Fruit fly (Drosophila melanogaster) whole organism, embryonic: ENCODE measurements around the gene CG17224.

Experiments
- Bdp1 ChIP-seq: fragments of 200-800 bp; sonication (Bioruptor generic); optimal IDR thresholded peaks from 3 replicates; lab custom pipeline; 2016; ENCODE audit warnings: missing biosample characterization, missing genetic modification characterization
- CG10431 ChIP-seq: fragments of 200-800 bp; sonication (Bioruptor generic); optimal IDR thresholded peaks from 3 replicates; lab custom pipeline; 2018; ENCODE audit warnings: missing biosample characterization, mild to moderate bottlenecking, missing genetic modification characterization
- CG10543 ChIP-seq: fragments of 200-800 bp; sonication (Bioruptor generic); optimal IDR thresholded peaks from 3 replicates; lab custom pipeline; 2017; ENCODE audit warnings: missing biosample characterization, mild to moderate bottlenecking, missing genetic modification characterization, moderate library complexity
- CG11247 ChIP-seq: fragments of 200-800 bp; sonication (Bioruptor generic); IDR thresholded peaks from 2 replicates; pipeline ENCODE4 v1.3.6; 2022; ENCODE audit warnings: missing biosample characterization, missing genetic modification characterization
- CG13296 ChIP-seq: fragments of 200-800 bp; sonication (Bioruptor generic); optimal IDR thresholded peaks from 3 replicates; lab custom pipeline; 2018; ENCODE audit warnings: missing biosample characterization, mild to moderate bottlenecking, missing genetic modification characterization
- CG14441 ChIP-seq: fragments of 200-800 bp; sonication (Bioruptor generic); IDR thresholded peaks from 2 replicates; pipeline ENCODE4 v1.3.6; 2022; ENCODE audit warnings: missing biosample characterization, missing genetic modification characterization
- CG15514 ChIP-seq: fragments of 200-800 bp; sonication (Bioruptor generic); optimal IDR thresholded peaks from 3 replicates; lab custom pipeline; 2017; ENCODE audit warnings: missing biosample characterization, missing genetic modification characterization, mild to moderate bottlenecking, moderate library complexity, missing genetic modification reagents
- CG1603 ChIP-seq: fragments of 200-800 bp; sonication (Bioruptor generic); optimal IDR thresholded peaks from 2 replicates; lab custom pipeline; 2019; ENCODE audit warnings: missing biosample characterization, mild to moderate bottlenecking, missing genetic modification characterization, moderate library complexity
- CG17328 ChIP-seq: fragments of 200-800 bp; sonication (Bioruptor generic); IDR thresholded peaks from 2 replicates; pipeline ENCODE4 v1.3.6; 2022; ENCODE audit warnings: missing biosample characterization, missing genetic modification characterization
- CG18599 ChIP-seq: fragments of 200-800 bp; sonication (Bioruptor generic); optimal IDR thresholded peaks from 3 replicates; lab custom pipeline; 2017; ENCODE audit warnings: missing biosample characterization, missing genetic modification characterization, mild to moderate bottlenecking, moderate library complexity, missing genetic modification reagents
- CG2116 ChIP-seq: fragments of 200-800 bp; sonication (Bioruptor generic); optimal IDR thresholded peaks from 3 replicates; lab custom pipeline; 2018; ENCODE audit warnings: missing biosample characterization, mild to moderate bottlenecking, missing genetic modification characterization
- CG2889 ChIP-seq: fragments of 200-800 bp; sonication (Bioruptor generic); IDR thresholded peaks from 3 replicates; pipeline ENCODE4 v1.3.6; 2022; ENCODE audit warnings: missing biosample characterization, missing genetic modification characterization
- CG30431 ChIP-seq: fragments of 200-800 bp; sonication (Bioruptor generic); optimal IDR thresholded peaks from 2 replicates; lab custom pipeline; 2017; ENCODE audit warnings: missing biosample characterization, missing genetic modification characterization
- CG31224 ChIP-seq: fragments of 200-800 bp; sonication (Bioruptor generic); IDR thresholded peaks from 2 replicates; pipeline ENCODE4 v1.3.6; 2022; ENCODE audit warnings: missing biosample characterization, missing genetic modification characterization
- CG31388 ChIP-seq: fragments of 200-800 bp; sonication (Bioruptor generic); optimal IDR thresholded peaks from 2 replicates; lab custom pipeline; 2016; ENCODE audit warnings: missing biosample characterization, missing genetic modification characterization
- CG3838 ChIP-seq: fragments of 200-800 bp; sonication (Bioruptor generic); optimal IDR thresholded peaks from 3 replicates; lab custom pipeline; 2016; ENCODE audit warnings: missing biosample characterization, missing genetic modification characterization
- CG6175 ChIP-seq: fragments of 200-800 bp; sonication (Bioruptor generic); IDR thresholded peaks from 3 replicates; pipeline ENCODE4 v1.3.6; 2022; ENCODE audit warnings: missing biosample characterization, missing genetic modification characterization
- CG7745 ChIP-seq: fragments of 200-800 bp; sonication (Bioruptor generic); optimal IDR thresholded peaks from 2 replicates; lab custom pipeline; 2018; ENCODE audit warnings: missing biosample characterization, mild to moderate bottlenecking, missing genetic modification characterization, moderate library complexity
- CG9609 ChIP-seq: fragments of 200-800 bp; sonication (Bioruptor generic); optimal IDR thresholded peaks from 3 replicates; lab custom pipeline; 2016; ENCODE audit warnings: missing biosample characterization, missing genetic modification characterization
- CG9797 ChIP-seq: fragments of 200-800 bp; sonication (Bioruptor generic); optimal IDR thresholded peaks from 3 replicates; lab custom pipeline; 2018; ENCODE audit warnings: missing biosample characterization, mild to moderate bottlenecking, missing genetic modification characterization
- CHES-1-like ChIP-seq: fragments of 200-800 bp; sonication (Bioruptor generic); optimal IDR thresholded peaks from 2 replicates; lab custom pipeline; 2016; ENCODE audit warnings: missing biosample characterization, missing genetic modification characterization
- Dad ChIP-seq: fragments of 200-800 bp; sonication (Bioruptor generic); optimal IDR thresholded peaks from 3 replicates; lab custom pipeline; 2016; ENCODE audit warnings: missing biosample characterization, missing genetic modification characterization
- Deaf1 ChIP-seq: fragments of 200-800 bp; optimal IDR thresholded peaks from 3 replicates; lab custom pipeline; 2019; ENCODE audit warnings: missing biosample characterization, mild to moderate bottlenecking, missing genetic modification characterization, moderate library complexity
- Fer2 ChIP-seq: fragments of 200-800 bp; sonication (Bioruptor generic); optimal IDR thresholded peaks from 2 replicates; lab custom pipeline; 2018; ENCODE audit warnings: missing biosample characterization, mild to moderate bottlenecking, missing genetic modification characterization, moderate library complexity
- Gsc ChIP-seq: fragments of 200-800 bp; sonication (Bioruptor generic); IDR thresholded peaks from 2 replicates; pipeline ENCODE4 v1.3.6; 2022; ENCODE audit warnings: missing biosample characterization, missing genetic modification characterization
- MTF-1 ChIP-seq: fragments of 200-800 bp; sonication (Bioruptor generic); optimal IDR thresholded peaks from 2 replicates; lab custom pipeline; 2018; ENCODE audit warnings: missing biosample characterization, mild to moderate bottlenecking, missing genetic modification characterization, borderline replicate concordance
- Mes4 ChIP-seq: fragments of 200-800 bp; sonication (Bioruptor generic); optimal IDR thresholded peaks from 2 replicates; lab custom pipeline; 2016; ENCODE audit warnings: missing biosample characterization, missing genetic modification characterization
- NFAT ChIP-seq: fragments of 200-800 bp; sonication (Bioruptor generic); IDR thresholded peaks from 2 replicates; pipeline ENCODE4 v1.3.6; 2022; ENCODE audit warnings: missing biosample characterization, missing genetic modification characterization
- Stat92E ChIP-seq, 3 experiments: fragments of >200 bp in 2 of 3; fragments of 200-800 bp in 1 of 3; sonication (Bioruptor generic) in 1 of 3; optimal IDR thresholded peaks; 2 replicates each; lab custom pipeline; 2017 to 2019; ENCODE audit warnings: missing biosample characterization in 3 of 3, missing genetic modification characterization in 3 of 3, mild to moderate bottlenecking in 1 of 3, moderate library complexity in 1 of 3
- al ChIP-seq: fragments of 200-800 bp; sonication (Bioruptor generic); IDR thresholded peaks from 2 replicates; pipeline ENCODE4 v1.3.6; 2022; ENCODE audit warnings: missing biosample characterization, missing genetic modification characterization
- ci ChIP-seq: fragments of 200-800 bp; sonication (Bioruptor generic); IDR thresholded peaks from 3 replicates; pipeline ENCODE4 v1.3.6; 2022; ENCODE audit warnings: missing biosample characterization, missing genetic modification characterization
- crc ChIP-seq: fragments of 200-800 bp; sonication (Bioruptor generic); optimal IDR thresholded peaks from 2 replicates; lab custom pipeline; 2016; ENCODE audit warnings: missing biosample characterization, missing genetic modification characterization
- cwo ChIP-seq: fragments of 200-800 bp; sonication (Bioruptor generic); optimal IDR thresholded peaks from 3 replicates; lab custom pipeline; 2017; ENCODE audit warnings: missing biosample characterization, missing genetic modification characterization, mild to moderate bottlenecking, moderate library complexity, missing genetic modification reagents
- emc ChIP-seq: fragments of 200-800 bp; sonication (Bioruptor generic); optimal IDR thresholded peaks from 2 replicates; lab custom pipeline; 2016; ENCODE audit warnings: missing biosample characterization, missing genetic modification characterization
- ems ChIP-seq: fragments of 200-800 bp; sonication (Bioruptor generic); optimal IDR thresholded peaks from 3 replicates; lab custom pipeline; 2016; ENCODE audit warnings: missing biosample characterization, missing genetic modification characterization
- ftz-f1 ChIP-seq: fragments of 200-800 bp; sonication (Bioruptor generic); optimal IDR thresholded peaks from 2 replicates; lab custom pipeline; 2016; ENCODE audit warnings: missing biosample characterization, missing genetic modification characterization
- gcm ChIP-seq: fragments of 200-800 bp; sonication (Bioruptor generic); optimal IDR thresholded peaks from 2 replicates; lab custom pipeline; 2019; ENCODE audit warnings: missing biosample characterization, mild to moderate bottlenecking, missing genetic modification characterization, moderate library complexity
- hbn ChIP-seq: fragments of 200-800 bp; sonication (Bioruptor generic); IDR thresholded peaks from 2 replicates; pipeline ENCODE4 v1.3.6; 2022; ENCODE audit warnings: missing biosample characterization, missing genetic modification characterization; ENCODE audit not compliant: partially characterized antibody
- kay ChIP-seq: fragments of 200-800 bp; sonication (Bioruptor generic); optimal IDR thresholded peaks from 2 replicates; lab custom pipeline; 2016; ENCODE audit warnings: missing biosample characterization, missing genetic modification characterization
- lola ChIP-seq, 3 experiments: fragments of >200 bp in 2 of 3; fragments of 200-800 bp in 1 of 3; sonication (Bioruptor generic) in 1 of 3; optimal IDR thresholded peaks; 2 replicates each; lab custom pipeline; 2017 to 2019; ENCODE audit warnings: missing biosample characterization in 3 of 3, missing genetic modification characterization in 3 of 3, mild to moderate bottlenecking in 1 of 3, moderate library complexity in 1 of 3
- luna ChIP-seq: fragments of 200-800 bp; sonication (Bioruptor generic); optimal IDR thresholded peaks from 2 replicates; lab custom pipeline; 2016; ENCODE audit warnings: missing biosample characterization, missing genetic modification characterization
- nerfin-2 ChIP-seq: fragments of 200-800 bp; sonication (Bioruptor generic); IDR thresholded peaks from 2 replicates; pipeline ENCODE4 v1.3.6; 2022; ENCODE audit warnings: missing biosample characterization, missing genetic modification characterization; ENCODE audit not compliant: partially characterized antibody
- pan ChIP-seq, 4 experiments: fragments of >200 bp in 3 of 4; fragments of 200-800 bp in 1 of 4; sonication (Bioruptor generic) in 1 of 4; optimal IDR thresholded peaks in 3 of 4; IDR thresholded peaks in 1 of 4; 2 replicates each; pipeline versions ENCODE4 v1.3.6 to Lab custom; 2017 to 2022; ENCODE audit warnings: missing biosample characterization in 2 of 4, missing genetic modification characterization in 2 of 4, mixed read lengths in 1 of 4
- pb ChIP-seq: fragments of 200-800 bp; sonication (Bioruptor generic); optimal IDR thresholded peaks from 3 replicates; lab custom pipeline; 2016; ENCODE audit warnings: missing biosample characterization, missing genetic modification characterization
- pnt ChIP-seq: fragments of 200-800 bp; sonication (Bioruptor generic); optimal IDR thresholded peaks from 3 replicates; lab custom pipeline; 2016; ENCODE audit warnings: missing biosample characterization, missing genetic modification characterization
- row ChIP-seq: fragments of 200-800 bp; sonication (Bioruptor generic); IDR thresholded peaks from 3 replicates; pipeline ENCODE4 v1.3.6; 2022; ENCODE audit warnings: missing biosample characterization, missing genetic modification characterization
- so ChIP-seq: fragments of 200-800 bp; sonication (Bioruptor generic); IDR thresholded peaks from 3 replicates; pipeline ENCODE4 v1.3.6; 2022; ENCODE audit warnings: missing biosample characterization, missing genetic modification characterization
- sob ChIP-seq: fragments of 200-800 bp; sonication (Bioruptor generic); IDR thresholded peaks from 2 replicates; pipeline ENCODE4 v1.3.6; 2022; ENCODE audit warnings: missing biosample characterization, missing genetic modification characterization
- trh ChIP-seq: fragments of 200-800 bp; sonication (Bioruptor generic); optimal IDR thresholded peaks from 2 replicates; lab custom pipeline; 2016; ENCODE audit warnings: missing biosample characterization, missing genetic modification characterization
- vfl ChIP-seq: fragments of 200-800 bp; sonication (Bioruptor generic); optimal IDR thresholded peaks from 2 replicates; lab custom pipeline; 2016; ENCODE audit warnings: missing biosample characterization, missing genetic modification characterization

The CG17224 gene

dm6 chr2L:3039774-3040173 is 21.7 kb upstream of the CG17224 start, which contains the start of the genes cnir and CG17221 (continued):
- TF ChIP-seq CG15514 (GFP tag; lab: Kevin White, UChicago) (peak; percentile 73), luna (GFP tag; lab: Kevin White, UChicago) (peak; percentile 51), pb (peak; percentile 13), CG2116 (GFP tag; lab: Kevin White, UChicago) (peak; percentile 92), crc (GFP tag; lab: Kevin White, UChicago) (peak; percentile 57), CG10431 (no peak), CG6175 (no peak), NFAT (peak; percentile 47; the same call in 1 of the 2 replicates), row (GFP tag; lab: Robert Waterston, UW) (peak; percentile 63), CG1603 (peak; percentile 72), pnt (GFP tag; lab: Kevin White, UChicago) (peak; percentile 41), CG9609 (GFP tag; lab: Kevin White, UChicago) (peak; percentile 61), ci (GFP tag; lab: Robert Waterston, UW) (no peak), CG14441 (0 out of 2 replicates have a peak, but pooled peaks have one; percentile 21), vfl (GFP tag; lab: Kevin White, UChicago) (peak; percentile 55), Mes4 (peak; percentile 46), CG2889 (GFP tag; lab: Robert Waterston, UW) (no peak), gcm (GFP tag; lab: Kevin White, UChicago) (peak; percentile 5), hbn (peak; percentile 62; the same call in 1 of the 2 replicates), CG7745 (peak; percentile 48), so (no peak), CG17328 (GFP tag; lab: Robert Waterston, UW) (no peak), Bdp1 (GFP tag; lab: Kevin White, UChicago) (no peak), MTF-1 (GFP tag; lab: Kevin White, UChicago) (no peak), CHES-1-like (GFP tag; lab: Kevin White, UChicago) (peak; percentile 79), Deaf1 (tag; lab: Kevin White, UChicago) (peak; percentile 19), ftz-f1 (GFP tag; lab: Kevin White, UChicago) (no peak), trh (no peak), Dad (peak; percentile 62), CG31224 (GFP tag; lab: Robert Waterston, UW) (no peak), cwo (GFP tag; lab: Kevin White, UChicago) (peak; percentile 16), CG9797 (peak; percentile 27), lola (GFP tag; optimal IDR thresholded peaks at IDR 0.05; lab: Kevin White, UChicago) (peak in 1 of 3 experiments; percentile 60), nerfin-2 (0 out of 2 replicates have a peak, but pooled peaks have one; percentile 27), Stat92E (GFP tag; optimal IDR thresholded peaks at IDR 0.05; lab: Kevin White, UChicago) (no peak), CG13296 (GFP tag; lab: Kevin White, UChicago) (peak; percentile 63), CG3838 (GFP tag; lab: Kevin White, UChicago) (peak; percentile 43), kay (GFP tag; lab: Kevin White, UChicago) (peak; percentile 18), Fer2 (tag; lab: Kevin White, UChicago) (peak; percentile 72), CG11247 (no peak), CG10543 (GFP tag; lab: Kevin White, UChicago) (peak; percentile 71), CG30431 (GFP tag; lab: Kevin White, UChicago) (no peak), Gsc (GFP tag; lab: Robert Waterston, UW) (no peak), sob (peak; percentile 60), ems (GFP tag; lab: Kevin White, UChicago) (peak; percentile 67), al (GFP tag; lab: Robert Waterston, UW) (no peak), emc (GFP tag; lab: Kevin White, UChicago) (peak; percentile 8), CG18599 (GFP tag; lab: Kevin White, UChicago) (peak; percentile 72), pan (optimal IDR thresholded peaks at IDR 0.05; lab: Kevin White, UChicago) (no peak), pan (GFP tag; optimal IDR thresholded peaks at IDR 0.05 in 1 of 2, IDR thresholded peaks at IDR 0.05 in 1 of 2) (no peak), CG31388 (GFP tag; lab: Kevin White, UChicago) (peak; percentile 25)
